Worm (Caenorhabditis elegans) whole organism, L1 larva: ENCODE measurements around the gene srx-47.

Source experiments
- C34B4.2 ChIP-seq: sonication (generic microtip); optimal IDR thresholded peaks from 2 replicates; lab custom pipeline; 2017; ENCODE audit warnings: mild to moderate bottlenecking, missing genetic modification characterization, missing compliant biosample characterization
- aha-1 ChIP-seq: fragments of 150-350 bp; optimal IDR thresholded peaks from 2 replicates; lab custom pipeline; 2014; ENCODE audit warnings: missing biosample characterization, missing genetic modification characterization
- aly-2 ChIP-seq: fragments of 150-350 bp; optimal IDR thresholded peaks from 2 replicates; lab custom pipeline; 2014; ENCODE audit warnings: missing biosample characterization, missing genetic modification characterization
- ces-1 ChIP-seq: fragments of 150-350 bp; optimal IDR thresholded peaks from 2 replicates; lab custom pipeline; 2014; ENCODE audit warnings: missing biosample characterization, missing genetic modification reagents, missing genetic modification characterization
- dsc-1 ChIP-seq: sonication (generic microtip); optimal IDR thresholded peaks from 2 replicates; lab custom pipeline; 2016; ENCODE audit warnings: mild to moderate bottlenecking, missing genetic modification characterization, missing compliant biosample characterization
- nhr-11 ChIP-seq: fragments of 150-350 bp; optimal IDR thresholded peaks from 2 replicates; lab custom pipeline; 2014; ENCODE audit warnings: missing biosample characterization, missing genetic modification characterization
- unc-130 ChIP-seq: fragments of 150-350 bp; optimal IDR thresholded peaks from 2 replicates; lab custom pipeline; 2017; ENCODE audit warnings: missing biosample characterization, missing genetic modification characterization, inconsistent platforms
- zag-1 ChIP-seq: fragments of 150-350 bp; optimal IDR thresholded peaks from 2 replicates; lab custom pipeline; 2014; ENCODE audit warnings: missing biosample characterization, missing genetic modification characterization

DNA sequence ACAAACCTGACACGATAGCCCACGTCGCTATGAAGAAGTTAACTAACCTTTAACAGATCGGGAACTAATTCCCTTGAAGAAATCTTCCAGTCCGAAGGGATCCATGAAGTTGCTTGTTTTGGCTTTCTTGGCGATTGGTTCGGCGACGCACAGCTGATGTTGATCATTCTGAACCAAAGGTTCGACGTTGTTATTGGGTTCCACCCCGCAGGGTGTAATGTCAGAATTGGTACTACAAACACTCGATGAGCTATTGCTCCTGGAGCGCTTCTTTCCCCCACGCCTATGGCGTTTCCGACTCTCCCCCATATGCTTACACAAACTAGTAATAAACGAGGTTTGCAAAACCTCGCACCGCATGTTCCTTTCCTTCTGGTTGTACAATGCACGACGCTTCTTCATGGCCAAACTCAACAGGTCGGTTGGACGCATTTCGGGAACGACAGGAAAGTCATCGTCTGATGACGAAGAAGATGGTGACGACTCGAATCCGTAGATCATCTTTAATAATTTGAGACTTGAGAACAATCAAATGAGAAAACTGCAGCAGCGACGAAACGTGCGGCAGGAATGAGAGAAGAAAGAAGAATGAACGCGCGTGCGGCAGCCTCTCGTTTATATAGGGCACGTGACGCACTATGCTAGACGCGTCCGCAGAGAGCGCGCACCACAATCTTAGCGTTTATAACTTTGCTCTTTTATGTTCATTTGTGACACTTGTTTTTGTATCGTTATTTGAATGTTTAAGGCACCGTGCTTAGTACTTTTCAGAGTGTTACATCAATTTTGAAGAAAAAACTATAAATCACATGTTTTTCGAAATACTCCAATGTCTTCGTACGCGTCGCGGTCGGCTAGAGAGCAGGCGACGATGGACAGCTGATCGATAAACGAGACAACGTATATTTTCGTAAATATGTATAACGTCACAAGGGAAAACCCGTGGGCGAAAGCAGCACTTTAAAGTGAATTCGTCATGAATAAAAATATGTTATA lies 5.9 kb upstream of the srx-47 start, which contains the start of gene tos-1:
- TF ChIP-seq nhr-11 (tag; lab: Kevin White, UChicago): peak; percentile 97
- peak; percentile 86 for TF ChIP-seq aly-2 (tag; lab: Kevin White, UChicago)
- peak; percentile 90 for TF ChIP-seq C34B4.2 (tag; lab: Kevin White, UChicago)
- TF ChIP-seq zag-1 (tag; lab: Kevin White, UChicago): peak; percentile 86
- peak; percentile 90 for TF ChIP-seq aha-1
- TF ChIP-seq unc-130 (tag; lab: Kevin White, UChicago): peak; percentile 69
- no peak for TF ChIP-seq ces-1 (GFP tag; lab: Kevin White, UChicago)
- TF ChIP-seq dsc-1 (tag; lab: Kevin White, UChicago): peak; percentile 100
